Fruit fly (Drosophila melanogaster) whole organism, embryonic: ENCODE results near the gene CG18563.

Source experiments
- Bgb ChIP-seq: fragments of 200-800 bp; sonication (Bioruptor generic); IDR thresholded peaks from 2 replicates; pipeline ENCODE4 v1.3.6; 2022; ENCODE audit warnings: missing biosample characterization, missing genetic modification characterization; ENCODE audit not compliant: partially characterized antibody
- CG10209 ChIP-seq: fragments of 200-800 bp; sonication (Bioruptor generic); optimal IDR thresholded peaks from 3 replicates; lab custom pipeline; 2017; ENCODE audit warnings: missing biosample characterization, mild to moderate bottlenecking, missing genetic modification characterization, missing genetic modification reagents
- CG12391 ChIP-seq: fragments of 200-800 bp; sonication (Bioruptor generic); optimal IDR thresholded peaks from 3 replicates; lab custom pipeline; 2018; ENCODE audit warnings: missing biosample characterization, mild to moderate bottlenecking, missing genetic modification characterization, moderate library complexity
- CG12744 ChIP-seq: fragments of 200-800 bp; sonication (Bioruptor generic); optimal IDR thresholded peaks from 2 replicates; lab custom pipeline; 2016; ENCODE audit warnings: missing biosample characterization, missing genetic modification characterization
- CG14441 ChIP-seq: fragments of 200-800 bp; sonication (Bioruptor generic); IDR thresholded peaks from 2 replicates; pipeline ENCODE4 v1.3.6; 2022; ENCODE audit warnings: missing biosample characterization, missing genetic modification characterization
- CG14965 ChIP-seq: fragments of 200-800 bp; sonication (Bioruptor generic); optimal IDR thresholded peaks from 2 replicates; lab custom pipeline; 2016; ENCODE audit warnings: missing biosample characterization, missing genetic modification characterization, borderline replicate concordance
- CG15269 ChIP-seq: fragments of 200-800 bp; sonication (Bioruptor generic); optimal IDR thresholded peaks from 2 replicates; lab custom pipeline; 2018; ENCODE audit warnings: missing biosample characterization, mild to moderate bottlenecking, missing genetic modification characterization, moderate library complexity
- CG16779 ChIP-seq: fragments of 200-800 bp; sonication (Bioruptor generic); IDR thresholded peaks from 2 replicates; pipeline ENCODE4 v1.3.6; 2022; ENCODE audit warnings: missing biosample characterization, missing genetic modification characterization
- CG16863 ChIP-seq: fragments of 200-800 bp; sonication (Bioruptor generic); optimal IDR thresholded peaks from 3 replicates; lab custom pipeline; 2016; ENCODE audit warnings: missing biosample characterization, missing genetic modification characterization
- CG17186 ChIP-seq: fragments of 200-800 bp; sonication (Bioruptor generic); optimal IDR thresholded peaks from 3 replicates; lab custom pipeline; 2017; ENCODE audit warnings: missing biosample characterization, missing genetic modification reagents, missing genetic modification characterization
- CG18619 ChIP-seq: fragments of 200-800 bp; sonication (Bioruptor generic); optimal IDR thresholded peaks from 3 replicates; lab custom pipeline; 2017; ENCODE audit warnings: missing biosample characterization, mild to moderate bottlenecking, missing genetic modification characterization
- CG2120 ChIP-seq: fragments of 200-800 bp; sonication (Bioruptor generic); optimal IDR thresholded peaks from 3 replicates; lab custom pipeline; 2016; ENCODE audit warnings: missing biosample characterization, missing genetic modification characterization
- CG2678 ChIP-seq: fragments of 200-800 bp; sonication (Bioruptor generic); optimal IDR thresholded peaks from 3 replicates; lab custom pipeline; 2019; ENCODE audit warnings: missing biosample characterization, mild to moderate bottlenecking, missing genetic modification characterization, moderate library complexity
- CG30403 ChIP-seq: fragments of 200-800 bp; sonication (Bioruptor generic); optimal IDR thresholded peaks from 3 replicates; lab custom pipeline; 2016; ENCODE audit warnings: missing biosample characterization, missing genetic modification characterization
- CG31388 ChIP-seq: fragments of 200-800 bp; sonication (Bioruptor generic); optimal IDR thresholded peaks from 2 replicates; lab custom pipeline; 2016; ENCODE audit warnings: missing biosample characterization, missing genetic modification characterization
- CG42726 ChIP-seq: fragments of 200-800 bp; sonication (Bioruptor generic); IDR thresholded peaks from 2 replicates; pipeline ENCODE4 v1.3.6; 2022; ENCODE audit warnings: missing biosample characterization, missing genetic modification characterization; ENCODE audit not compliant: partially characterized antibody
- CG4360 ChIP-seq: fragments of 200-800 bp; sonication (Bioruptor generic); IDR thresholded peaks from 2 replicates; pipeline ENCODE4 v1.3.6; 2022; ENCODE audit warnings: missing biosample characterization, missing genetic modification characterization
- CG6175 ChIP-seq: fragments of 200-800 bp; sonication (Bioruptor generic); IDR thresholded peaks from 3 replicates; pipeline ENCODE4 v1.3.6; 2022; ENCODE audit warnings: missing biosample characterization, missing genetic modification characterization
- CG6272 ChIP-seq: fragments of 200-800 bp; sonication (Bioruptor generic); IDR thresholded peaks from 2 replicates; pipeline ENCODE4 v1.3.6; 2022; ENCODE audit warnings: missing biosample characterization, missing genetic modification characterization
- CG6813 ChIP-seq: fragments of 200-800 bp; sonication (Bioruptor generic); optimal IDR thresholded peaks from 2 replicates; lab custom pipeline; 2017; ENCODE audit warnings: missing biosample characterization, missing genetic modification characterization, mild to moderate bottlenecking, moderate library complexity, missing genetic modification reagents
- CG8359 ChIP-seq: fragments of 200-800 bp; sonication (Bioruptor generic); optimal IDR thresholded peaks from 2 replicates; lab custom pipeline; 2017; ENCODE audit warnings: missing biosample characterization, mild to moderate bottlenecking, missing genetic modification characterization, borderline replicate concordance
- CG9437 ChIP-seq: fragments of 200-800 bp; sonication (Bioruptor generic); optimal IDR thresholded peaks from 2 replicates; lab custom pipeline; 2018; ENCODE audit warnings: missing biosample characterization, mild to moderate bottlenecking, missing genetic modification characterization
- Camta ChIP-seq: fragments of 200-800 bp; sonication (Bioruptor generic); optimal IDR thresholded peaks from 2 replicates; lab custom pipeline; 2016; ENCODE audit warnings: missing biosample characterization, missing genetic modification characterization
- Dp ChIP-seq: fragments of 200-800 bp; sonication (Bioruptor generic); optimal IDR thresholded peaks from 2 replicates; lab custom pipeline; 2018; ENCODE audit warnings: missing biosample characterization, mild to moderate bottlenecking, missing genetic modification characterization, moderate library complexity
- Drgx ChIP-seq: fragments of 200-800 bp; sonication (Bioruptor generic); IDR thresholded peaks from 2 replicates; pipeline ENCODE4 v1.3.6; 2022; ENCODE audit warnings: missing biosample characterization, missing genetic modification characterization
- E2f1 ChIP-seq: fragments of 200-800 bp; sonication (Bioruptor generic); IDR thresholded peaks from 2 replicates; pipeline ENCODE4 v1.3.6; 2022; ENCODE audit warnings: missing biosample characterization, missing genetic modification characterization
- E2f2 ChIP-seq: fragments of 200-800 bp; sonication (Bioruptor generic); IDR thresholded peaks from 2 replicates; pipeline ENCODE4 v1.3.6; 2022; ENCODE audit warnings: missing biosample characterization, missing genetic modification characterization
- Fer2 ChIP-seq: fragments of 200-800 bp; sonication (Bioruptor generic); optimal IDR thresholded peaks from 2 replicates; lab custom pipeline; 2018; ENCODE audit warnings: missing biosample characterization, mild to moderate bottlenecking, missing genetic modification characterization, moderate library complexity
- Fer3 ChIP-seq: fragments of 200-800 bp; sonication (Bioruptor generic); optimal IDR thresholded peaks from 2 replicates; lab custom pipeline; 2018; ENCODE audit warnings: missing biosample characterization, mild to moderate bottlenecking, missing genetic modification characterization, moderate library complexity
- Gsc ChIP-seq: fragments of 200-800 bp; sonication (Bioruptor generic); IDR thresholded peaks from 2 replicates; pipeline ENCODE4 v1.3.6; 2022; ENCODE audit warnings: missing biosample characterization, missing genetic modification characterization
- HLHmδ ChIP-seq: fragments of 200-800 bp; sonication (Bioruptor generic); optimal IDR thresholded peaks from 2 replicates; lab custom pipeline; 2018; ENCODE audit warnings: missing biosample characterization, mild to moderate bottlenecking, missing genetic modification characterization, moderate library complexity
- MTF-1 ChIP-seq: fragments of 200-800 bp; sonication (Bioruptor generic); optimal IDR thresholded peaks from 2 replicates; lab custom pipeline; 2018; ENCODE audit warnings: missing biosample characterization, mild to moderate bottlenecking, missing genetic modification characterization, borderline replicate concordance
- Opbp ChIP-seq: fragments of 200-800 bp; sonication (Bioruptor generic); IDR thresholded peaks from 3 replicates; pipeline ENCODE4 v1.3.6; 2022; ENCODE audit warnings: missing biosample characterization, missing genetic modification characterization; ENCODE audit not compliant: partially characterized antibody
- Scr ChIP-seq: fragments of 200-800 bp; sonication (Bioruptor generic); IDR thresholded peaks from 2 replicates; pipeline ENCODE4 v1.3.6; 2022; ENCODE audit warnings: missing biosample characterization, missing genetic modification characterization; ENCODE audit not compliant: partially characterized antibody
- Stat92E ChIP-seq, 3 experiments: fragments of >200 bp in 2 of 3; fragments of 200-800 bp in 1 of 3; sonication (Bioruptor generic) in 1 of 3; optimal IDR thresholded peaks; 2 replicates each; lab custom pipeline; 2017 to 2019; ENCODE audit warnings: missing biosample characterization in 3 of 3, missing genetic modification characterization in 3 of 3, mild to moderate bottlenecking in 1 of 3, moderate library complexity in 1 of 3
- ap ChIP-seq: fragments of 200-800 bp; sonication (Bioruptor generic); IDR thresholded peaks from 2 replicates; pipeline ENCODE4 v1.3.6; 2022; ENCODE audit warnings: missing biosample characterization, missing genetic modification characterization
- da ChIP-seq: fragments of 200-800 bp; sonication (Bioruptor generic); optimal IDR thresholded peaks from 2 replicates; lab custom pipeline; 2016; ENCODE audit warnings: missing biosample characterization, missing genetic modification characterization
- dmrt99B ChIP-seq: fragments of 200-800 bp; sonication (Bioruptor generic); optimal IDR thresholded peaks from 2 replicates; lab custom pipeline; 2018; ENCODE audit warnings: missing biosample characterization, mild to moderate bottlenecking, missing genetic modification characterization, moderate library complexity
- en ChIP-seq: fragments of 200-800 bp; sonication (Bioruptor generic); optimal IDR thresholded peaks from 2 replicates; lab custom pipeline; 2016; ENCODE audit warnings: missing biosample characterization, missing genetic modification characterization
- lmd ChIP-seq: fragments of 200-800 bp; sonication (Bioruptor generic); IDR thresholded peaks from 2 replicates; pipeline ENCODE4 v1.3.6; 2022; ENCODE audit warnings: missing biosample characterization, missing genetic modification characterization
- pfk ChIP-seq: fragments of 200-800 bp; sonication (Bioruptor generic); optimal IDR thresholded peaks from 2 replicates; lab custom pipeline; 2018; ENCODE audit warnings: missing biosample characterization, mild to moderate bottlenecking, missing genetic modification characterization, moderate library complexity
- pho ChIP-seq: fragments of 200-800 bp; sonication (Bioruptor generic); optimal IDR thresholded peaks from 2 replicates; lab custom pipeline; 2016; ENCODE audit warnings: missing biosample characterization, missing genetic modification characterization
- repo ChIP-seq: fragments of 200-800 bp; sonication (Bioruptor generic); optimal IDR thresholded peaks from 2 replicates; lab custom pipeline; 2016; ENCODE audit warnings: missing biosample characterization, missing genetic modification characterization
- run ChIP-seq: fragments of 200-800 bp; sonication (Bioruptor generic); optimal IDR thresholded peaks from 3 replicates; lab custom pipeline; 2018; ENCODE audit warnings: missing biosample characterization, mild to moderate bottlenecking, missing genetic modification characterization
- sd ChIP-seq: fragments of 200-800 bp; sonication (Bioruptor generic); optimal IDR thresholded peaks from 3 replicates; lab custom pipeline; 2018; ENCODE audit warnings: missing biosample characterization, mild to moderate bottlenecking, missing genetic modification characterization, moderate library complexity
- sima ChIP-seq: fragments of 200-800 bp; sonication (Bioruptor generic); optimal IDR thresholded peaks from 2 replicates; lab custom pipeline; 2016; ENCODE audit warnings: missing biosample characterization, missing genetic modification characterization
- stwl ChIP-seq: fragments of 200-800 bp; sonication (Bioruptor generic); optimal IDR thresholded peaks from 3 replicates; lab custom pipeline; 2018; ENCODE audit warnings: missing biosample characterization, mild to moderate bottlenecking, missing genetic modification characterization, moderate library complexity
- sug ChIP-seq: fragments of 200-800 bp; optimal IDR thresholded peaks from 2 replicates; lab custom pipeline; 2019; ENCODE audit warnings: missing biosample characterization, mild to moderate bottlenecking, missing genetic modification characterization, moderate library complexity
- tll ChIP-seq, 2 experiments: fragments of 200-800 bp in 1 of 2; fragments of >200 bp in 1 of 2; sonication (Bioruptor generic) in 1 of 2; optimal IDR thresholded peaks; 2 replicates each; lab custom pipeline; 2017 to 2019; ENCODE audit warnings: missing biosample characterization in 2 of 2, missing genetic modification characterization in 2 of 2, mild to moderate bottlenecking in 1 of 2, moderate library complexity in 1 of 2
- trh ChIP-seq: fragments of 200-800 bp; sonication (Bioruptor generic); optimal IDR thresholded peaks from 2 replicates; lab custom pipeline; 2016; ENCODE audit warnings: missing biosample characterization, missing genetic modification characterization

CG18563 gene

DNA sequence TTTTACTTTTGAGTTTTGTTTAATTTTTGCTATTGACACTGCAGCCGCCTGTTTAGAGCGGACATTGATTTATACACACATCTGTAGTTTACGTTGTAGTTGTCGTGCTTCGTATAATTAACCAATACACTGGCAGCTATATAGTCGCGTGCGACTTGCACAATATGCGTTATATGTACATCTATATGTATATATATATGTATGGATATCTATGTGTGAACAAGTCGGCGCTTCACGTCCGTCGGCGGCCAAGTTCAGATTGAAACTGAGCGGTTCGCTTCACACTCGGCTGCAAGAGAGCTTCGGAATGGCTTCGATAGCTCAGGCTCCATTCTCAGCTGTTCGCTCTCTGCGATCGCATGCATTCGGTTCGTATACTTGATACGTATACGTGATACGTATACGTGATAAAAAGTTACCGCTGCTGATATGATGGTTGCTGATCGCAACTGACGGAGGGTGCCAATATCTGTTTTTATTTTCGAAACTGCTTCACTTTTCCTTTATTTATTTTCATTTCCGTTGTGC lies 29.9 kb downstream of the CG18563 start (continued):
- TF ChIP-seq pfk (no peak), CG16863 (GFP tag; lab: Kevin White, UChicago) (no peak), E2f1 (GFP tag; lab: Robert Waterston, UW) (no peak), Stat92E (GFP tag; optimal IDR thresholded peaks at IDR 0.05; lab: Kevin White, UChicago) (no peak), Fer2 (tag; lab: Kevin White, UChicago) (no peak), CG30403 (GFP tag; lab: Kevin White, UChicago) (no peak), CG6813 (GFP tag; lab: Kevin White, UChicago) (no peak), Dp (GFP tag; lab: Kevin White, UChicago) (no peak), CG10209 (GFP tag; lab: Kevin White, UChicago) (no peak), Camta (no peak), da (GFP tag; lab: Kevin White, UChicago) (no peak), sd (peak; percentile 10), CG42726 (GFP tag; lab: Robert Waterston, UW) (no peak), MTF-1 (GFP tag; lab: Kevin White, UChicago) (no peak), Gsc (GFP tag; lab: Robert Waterston, UW) (no peak), CG17186 (GFP tag; lab: Kevin White, UChicago) (no peak), Drgx (GFP tag; lab: Robert Waterston, UW) (peak; percentile 49; the same call in 1 of the 2 replicates), CG4360 (GFP tag; lab: Robert Waterston, UW) (no peak), CG12744 (GFP tag; lab: Kevin White, UChicago) (no peak), CG16779 (no peak), CG18619 (GFP tag; lab: Kevin White, UChicago) (no peak), CG8359 (GFP tag; lab: Kevin White, UChicago) (no peak), Fer3 (tag; lab: Kevin White, UChicago) (no peak), CG2678 (tag; lab: Kevin White, UChicago) (peak; percentile 19), repo (GFP tag; lab: Kevin White, UChicago) (no peak), Opbp (no peak), en (GFP tag; lab: Kevin White, UChicago) (no peak), tll (GFP tag; optimal IDR thresholded peaks at IDR 0.05; lab: Kevin White, UChicago) (no peak), lmd (GFP tag; lab: Robert Waterston, UW) (no peak), Bgb (GFP tag; lab: Robert Waterston, UW) (no peak; the same call in 1 of the 2 replicates), stwl (no peak), CG14441 (0 out of 2 replicates have a peak, but pooled peaks have one; percentile 28), E2f2 (GFP tag; lab: Robert Waterston, UW) (no peak), CG15269 (tag; lab: Kevin White, UChicago) (peak; percentile 38), CG12391 (tag; lab: Kevin White, UChicago) (no peak), sima (no peak), CG6175 (GFP tag; lab: Robert Waterston, UW) (no peak), Scr (no peak), trh (GFP tag; lab: Kevin White, UChicago) (no peak), run (tag; lab: Kevin White, UChicago) (no peak), pho (no peak), ap (GFP tag; lab: Robert Waterston, UW) (no peak), sug (tag; lab: Kevin White, UChicago) (peak; percentile 29), dmrt99B (tag; lab: Kevin White, UChicago) (peak; percentile 28), HLHmδ (GFP tag; lab: Kevin White, UChicago) (no peak), CG31388 (GFP tag; lab: Kevin White, UChicago) (no peak), CG2120 (no peak), CG6272 (GFP tag; lab: Robert Waterston, UW) (no peak), CG9437 (GFP tag; lab: Kevin White, UChicago) (peak; percentile 89), CG14965 (GFP tag; lab: Kevin White, UChicago) (no peak)
